Worm (Caenorhabditis elegans): ENCODE results near the gene C17C3.15.

DNA sequence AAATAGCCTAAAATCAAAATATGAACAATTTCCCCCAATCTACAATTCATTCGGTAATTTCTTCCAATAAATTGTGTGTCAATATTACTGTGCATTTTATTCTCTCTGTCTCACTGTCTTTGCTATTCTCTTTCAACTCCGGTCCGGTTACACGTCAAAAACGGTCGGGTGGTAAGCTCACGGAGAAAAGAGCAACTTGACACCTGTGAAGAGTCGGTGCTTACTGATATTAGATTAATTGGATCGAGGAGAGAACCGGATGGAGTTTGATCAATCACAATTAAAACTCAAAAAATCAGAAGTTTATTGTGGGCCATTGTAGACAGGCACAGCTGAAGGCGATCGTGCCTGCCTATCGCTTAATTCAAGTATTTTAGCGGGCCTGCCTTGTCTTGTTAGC lies 4.5 kb downstream of the C17C3.15 start:
- TF ChIP-seq zag-1 (tag; optimal IDR thresholded peaks at IDR 0.05) = no peak
- TF ChIP-seq fos-1 (tag; optimal IDR thresholded peaks at IDR 0.05) = no peak
- TF ChIP-seq set-16 (GFP tag; IDR thresholded peaks at IDR 0.05) = no peak
- no peak for TF ChIP-seq ztf-11 (tag; optimal IDR thresholded peaks at IDR 0.05)
- TF ChIP-seq ceh-20 (GFP tag; IDR thresholded peaks at IDR 0.05) = no peak
- TF ChIP-seq snpc-1.2 (GFP tag; IDR thresholded peaks at IDR 0.05) = no peak
- no peak for TF ChIP-seq unc-39 (tag; optimal IDR thresholded peaks at IDR 0.05)
- TF ChIP-seq nhr-237 (tag; optimal IDR thresholded peaks at IDR 0.05) = no peak
- no peak for TF ChIP-seq unc-130 (GFP tag; optimal IDR thresholded peaks at IDR 0.05)
